Fruit fly (Drosophila melanogaster) whole organism, embryonic: Measurements from ENCODE around the gene lbl.

Source experiments
- Atf-2 ChIP-seq: fragments of 200-800 bp; sonication (Bioruptor generic); optimal IDR thresholded peaks from 2 replicates; lab custom pipeline; 2016; ENCODE audit warnings: missing biosample characterization, missing genetic modification characterization
- B-H1 ChIP-seq: fragments of 200-800 bp; sonication (Bioruptor generic); IDR thresholded peaks from 3 replicates; pipeline ENCODE4 v1.3.6; 2022; ENCODE audit warnings: missing biosample characterization, missing genetic modification characterization
- B-H2 ChIP-seq: fragments of 200-800 bp; sonication (Bioruptor generic); optimal IDR thresholded peaks from 2 replicates; lab custom pipeline; 2018; ENCODE audit warnings: missing biosample characterization, mild to moderate bottlenecking, missing genetic modification characterization
- BtbVII ChIP-seq: fragments of 200-800 bp; sonication (Bioruptor generic); optimal IDR thresholded peaks from 3 replicates; lab custom pipeline; 2017; ENCODE audit warnings: missing biosample characterization, mild to moderate bottlenecking, missing genetic modification characterization
- CG1024 ChIP-seq: fragments of 200-800 bp; sonication (Bioruptor generic); IDR thresholded peaks from 2 replicates; pipeline ENCODE4 v1.3.6; 2022; ENCODE audit warnings: missing biosample characterization, missing genetic modification characterization
- CG10462 ChIP-seq: fragments of 200-800 bp; sonication (Bioruptor generic); optimal IDR thresholded peaks from 2 replicates; lab custom pipeline; 2016; ENCODE audit warnings: missing biosample characterization, missing genetic modification characterization
- CG14667 ChIP-seq: fragments of 200-800 bp; sonication (Bioruptor generic); IDR thresholded peaks from 2 replicates; pipeline ENCODE4 v1.3.6; 2022; ENCODE audit warnings: missing biosample characterization, missing genetic modification characterization
- CG14965 ChIP-seq: fragments of 200-800 bp; sonication (Bioruptor generic); optimal IDR thresholded peaks from 2 replicates; lab custom pipeline; 2016; ENCODE audit warnings: missing biosample characterization, missing genetic modification characterization, borderline replicate concordance
- CG16813 ChIP-seq: fragments of 200-800 bp; sonication (Bioruptor generic); IDR thresholded peaks from 3 replicates; pipeline ENCODE4 v1.3.6; 2022; ENCODE audit warnings: missing biosample characterization, missing genetic modification characterization; ENCODE audit not compliant: partially characterized antibody
- CG18619 ChIP-seq: fragments of 200-800 bp; sonication (Bioruptor generic); optimal IDR thresholded peaks from 3 replicates; lab custom pipeline; 2017; ENCODE audit warnings: missing biosample characterization, mild to moderate bottlenecking, missing genetic modification characterization
- CG32772 ChIP-seq: fragments of 200-800 bp; sonication (Bioruptor generic); IDR thresholded peaks from 2 replicates; pipeline ENCODE4 v1.3.6; 2022; ENCODE audit warnings: missing biosample characterization, missing genetic modification characterization
- CG33213 ChIP-seq: fragments of 200-800 bp; sonication (Bioruptor generic); optimal IDR thresholded peaks from 3 replicates; lab custom pipeline; 2016; ENCODE audit warnings: missing biosample characterization, missing genetic modification characterization
- CG34224 ChIP-seq: fragments of 200-800 bp; sonication (Bioruptor generic); IDR thresholded peaks from 3 replicates; pipeline ENCODE4 v1.3.6; 2022; ENCODE audit warnings: missing biosample characterization, missing genetic modification characterization; ENCODE audit not compliant: partially characterized antibody
- CG4707 ChIP-seq: fragments of 200-800 bp; sonication (Bioruptor generic); optimal IDR thresholded peaks from 2 replicates; lab custom pipeline; 2018; ENCODE audit warnings: missing biosample characterization, mild to moderate bottlenecking, missing genetic modification characterization, moderate library complexity
- CG5180 ChIP-seq: fragments of 200-800 bp; sonication (Bioruptor generic); optimal IDR thresholded peaks from 3 replicates; lab custom pipeline; 2017; ENCODE audit warnings: missing biosample characterization, missing genetic modification characterization, mild to moderate bottlenecking, moderate library complexity, missing genetic modification reagents
- CG5245 ChIP-seq: fragments of 200-800 bp; sonication (Bioruptor generic); optimal IDR thresholded peaks from 3 replicates; lab custom pipeline; 2016; ENCODE audit warnings: missing biosample characterization, missing genetic modification characterization
- CG6175 ChIP-seq: fragments of 200-800 bp; sonication (Bioruptor generic); IDR thresholded peaks from 3 replicates; pipeline ENCODE4 v1.3.6; 2022; ENCODE audit warnings: missing biosample characterization, missing genetic modification characterization
- CG6254 ChIP-seq: fragments of 200-800 bp; sonication (Bioruptor generic); optimal IDR thresholded peaks from 3 replicates; lab custom pipeline; 2017; ENCODE audit warnings: mild to moderate bottlenecking, missing biosample characterization, missing genetic modification reagents, missing genetic modification characterization
- CG6654 ChIP-seq: fragments of 200-800 bp; sonication (Bioruptor generic); optimal IDR thresholded peaks from 2 replicates; lab custom pipeline; 2017; ENCODE audit warnings: missing biosample characterization, mild to moderate bottlenecking, missing genetic modification characterization
- CG7271 ChIP-seq: fragments of 200-800 bp; sonication (Bioruptor generic); optimal IDR thresholded peaks from 2 replicates; lab custom pipeline; 2018; ENCODE audit warnings: missing biosample characterization, mild to moderate bottlenecking, missing genetic modification characterization, moderate library complexity
- CG8924 ChIP-seq: fragments of 200-800 bp; optimal IDR thresholded peaks from 3 replicates; lab custom pipeline; 2019; ENCODE audit warnings: missing biosample characterization, mild to moderate bottlenecking, missing genetic modification characterization, moderate library complexity
- Dbx ChIP-seq: fragments of 200-800 bp; sonication (Bioruptor generic); IDR thresholded peaks from 3 replicates; pipeline ENCODE4 v1.3.6; 2022; ENCODE audit warnings: missing biosample characterization, missing genetic modification characterization
- Dek ChIP-seq: fragments of 200-800 bp; sonication (Bioruptor generic); optimal IDR thresholded peaks from 3 replicates; lab custom pipeline; 2019; ENCODE audit warnings: missing biosample characterization, mild to moderate bottlenecking, missing genetic modification characterization, moderate library complexity
- ERR ChIP-seq: fragments of 200-800 bp; sonication (Bioruptor generic); optimal IDR thresholded peaks from 2 replicates; lab custom pipeline; 2016; ENCODE audit warnings: missing biosample characterization, missing genetic modification characterization
- H2.0 ChIP-seq: fragments of 200-800 bp; sonication (Bioruptor generic); IDR thresholded peaks from 2 replicates; pipeline ENCODE4 v1.3.6; 2022; ENCODE audit warnings: missing biosample characterization, missing genetic modification characterization
- HLH3B ChIP-seq: fragments of 200-800 bp; sonication (Bioruptor generic); IDR thresholded peaks from 2 replicates; pipeline ENCODE4 v1.3.6; 2022; ENCODE audit warnings: missing biosample characterization, missing genetic modification characterization
- Med ChIP-seq: fragments of 200-800 bp; sonication (Bioruptor generic); peaks from one replicate; lab custom pipeline; 2016; ENCODE audit warnings: missing biosample characterization, missing genetic modification characterization, mild to moderate bottlenecking, inconsistent platforms, moderate library complexity
- NC2β ChIP-seq: fragments of 200-800 bp; sonication (Bioruptor generic); optimal IDR thresholded peaks from 2 replicates; lab custom pipeline; 2016; ENCODE audit warnings: missing biosample characterization, missing genetic modification characterization
- NFAT ChIP-seq: fragments of 200-800 bp; sonication (Bioruptor generic); IDR thresholded peaks from 2 replicates; pipeline ENCODE4 v1.3.6; 2022; ENCODE audit warnings: missing biosample characterization, missing genetic modification characterization
- Oaz ChIP-seq: fragments of 200-800 bp; sonication (Bioruptor generic); IDR thresholded peaks from 2 replicates; pipeline ENCODE4 v1.3.6; 2022; ENCODE audit warnings: missing biosample characterization, missing genetic modification characterization
- Rfx ChIP-seq: fragments of 200-800 bp; sonication (Bioruptor generic); IDR thresholded peaks from 2 replicates; pipeline ENCODE4 v1.3.6; 2022; ENCODE audit warnings: missing biosample characterization, missing genetic modification characterization
- Usf ChIP-seq: fragments of 200-800 bp; sonication (Bioruptor generic); optimal IDR thresholded peaks from 2 replicates; lab custom pipeline; 2017; ENCODE audit warnings: missing genotype, missing biosample characterization, missing genetic modification characterization
- aop ChIP-seq: fragments of 200-800 bp; sonication (Bioruptor generic); IDR thresholded peaks from 2 replicates; pipeline ENCODE4 v1.3.6; 2022; ENCODE audit warnings: missing biosample characterization, missing genetic modification characterization
- bsh ChIP-seq, 2 experiments: fragments of 200-800 bp; sonication (Bioruptor generic); optimal IDR thresholded peaks; 2 replicates each; lab custom pipeline; 2017 to 2018; ENCODE audit warnings: mild to moderate bottlenecking in 2 of 2, missing biosample characterization in 2 of 2, missing genetic modification characterization in 2 of 2, moderate library complexity in 1 of 2
- cg ChIP-seq: fragments of 200-800 bp; sonication (Bioruptor generic); optimal IDR thresholded peaks from 3 replicates; lab custom pipeline; 2019; ENCODE audit warnings: missing biosample characterization, mild to moderate bottlenecking, missing genetic modification characterization, moderate library complexity
- chm ChIP-seq: fragments of 200-800 bp; sonication (Bioruptor generic); IDR thresholded peaks from 2 replicates; pipeline ENCODE4 v1.3.6; 2022; ENCODE audit warnings: missing biosample characterization, missing genetic modification characterization
- esg ChIP-seq: fragments of 200-800 bp; sonication (Bioruptor generic); conservative IDR thresholded peaks from 2 replicates; pipeline ENCODE4 v1.3.6; 2022; ENCODE audit warnings: missing biosample characterization, missing genetic modification characterization
- exex ChIP-seq: fragments of 200-800 bp; sonication (Bioruptor generic); optimal IDR thresholded peaks from 4 replicates; lab custom pipeline; 2018; ENCODE audit warnings: missing biosample characterization, mild to moderate bottlenecking, missing genetic modification characterization, moderate library complexity
- kni ChIP-seq: fragments of 200-800 bp; sonication (Bioruptor generic); optimal IDR thresholded peaks from 3 replicates; lab custom pipeline; 2017; ENCODE audit warnings: mild to moderate bottlenecking, missing biosample characterization, missing genetic modification reagents, missing genetic modification characterization
- lilli ChIP-seq: fragments of 200-800 bp; sonication (Bioruptor generic); optimal IDR thresholded peaks from 3 replicates; lab custom pipeline; 2016; ENCODE audit warnings: missing biosample characterization, missing genetic modification characterization
- lola ChIP-seq, 3 experiments: fragments of >200 bp in 2 of 3; fragments of 200-800 bp in 1 of 3; sonication (Bioruptor generic) in 1 of 3; optimal IDR thresholded peaks; 2 replicates each; lab custom pipeline; 2017 to 2019; ENCODE audit warnings: missing biosample characterization in 3 of 3, missing genetic modification characterization in 3 of 3, mild to moderate bottlenecking in 1 of 3, moderate library complexity in 1 of 3
- mam ChIP-seq: fragments of 200-800 bp; sonication (Bioruptor generic); optimal IDR thresholded peaks from 3 replicates; lab custom pipeline; 2016; ENCODE audit warnings: missing biosample characterization, missing genetic modification characterization
- nom ChIP-seq: fragments of 200-800 bp; sonication (Bioruptor generic); optimal IDR thresholded peaks from 2 replicates; lab custom pipeline; 2017; ENCODE audit warnings: missing biosample characterization, missing genetic modification characterization, mild to moderate bottlenecking, moderate library complexity, missing genetic modification reagents
- otp ChIP-seq: fragments of 200-800 bp; sonication (Bioruptor generic); IDR thresholded peaks from 3 replicates; pipeline ENCODE4, ENCODE4 v1.3.6; 2022; ENCODE audit warnings: missing biosample characterization, missing genetic modification characterization
- psq ChIP-seq: fragments of 200-800 bp; sonication (Bioruptor generic); optimal IDR thresholded peaks from 2 replicates; lab custom pipeline; 2017; ENCODE audit warnings: missing biosample characterization, missing genetic modification characterization
- sima ChIP-seq: fragments of 200-800 bp; sonication (Bioruptor generic); optimal IDR thresholded peaks from 2 replicates; lab custom pipeline; 2016; ENCODE audit warnings: missing biosample characterization, missing genetic modification characterization
- sqz ChIP-seq: fragments of 200-800 bp; sonication (Bioruptor generic); optimal IDR thresholded peaks from 3 replicates; lab custom pipeline; 2018; ENCODE audit warnings: missing biosample characterization, mild to moderate bottlenecking, missing genetic modification characterization
- stc ChIP-seq: fragments of 200-800 bp; sonication (Bioruptor generic); IDR thresholded peaks from 2 replicates; pipeline ENCODE4 v1.3.6; 2022; ENCODE audit warnings: missing biosample characterization, missing genetic modification characterization
- ttk ChIP-seq: fragments of 200-800 bp; sonication (Bioruptor generic); IDR thresholded peaks from 2 replicates; pipeline ENCODE4 v2.1.2; 2022; ENCODE audit warnings: missing biosample characterization, missing genetic modification characterization
- wek ChIP-seq: fragments of 200-800 bp; sonication (Bioruptor generic); optimal IDR thresholded peaks from 3 replicates; lab custom pipeline; 2018; ENCODE audit warnings: missing biosample characterization, mild to moderate bottlenecking, missing genetic modification characterization, moderate library complexity
- yki ChIP-seq: fragments of >200 bp; optimal IDR thresholded peaks from 3 replicates; lab custom pipeline; 2018

lbl gene

dm6 chr3R:21365262-21365661 is 68.7 kb downstream of the lbl start (continued):
- peak; percentile 92 for TF ChIP-seq CG14667 (GFP tag; lab: Robert Waterston, UW)
- peak; percentile 98 for TF ChIP-seq lilli (GFP tag; lab: Kevin White, UChicago)
- TF ChIP-seq HLH3B (GFP tag; lab: Robert Waterston, UW), result peak; percentile 87
- TF ChIP-seq NFAT (GFP tag; lab: Robert Waterston, UW), result peak; percentile 89
- TF ChIP-seq CG16813, result no peak
- peak; percentile 98 for TF ChIP-seq Med (GFP tag; lab: Kevin White, UChicago)
- no peak for TF ChIP-seq CG14965 (GFP tag; lab: Kevin White, UChicago)
- TF ChIP-seq CG10462 (GFP tag; lab: Kevin White, UChicago), result peak; percentile 92
- peak; percentile 93 for TF ChIP-seq Dbx
- TF ChIP-seq CG32772, result peak; percentile 91
- TF ChIP-seq CG18619, result peak; percentile 97
- peak; percentile 93 for TF ChIP-seq esg (GFP tag; lab: Robert Waterston, UW)
- peak; percentile 93 for TF ChIP-seq Atf-2 (GFP tag; lab: Kevin White, UChicago)
- no peak for TF ChIP-seq yki (lab: Kevin White, UChicago)
- TF ChIP-seq CG33213 (GFP tag; lab: Kevin White, UChicago), result peak; percentile 86
- peak; percentile 76; the same call in 2 of the 3 replicates for TF ChIP-seq otp
- peak; percentile 79 for TF ChIP-seq psq (GFP tag; lab: Kevin White, UChicago)
- peak; percentile 91 for TF ChIP-seq nom (GFP tag; lab: Kevin White, UChicago)
- peak; percentile 90 for TF ChIP-seq stc (GFP tag; lab: Robert Waterston, UW)
- peak; percentile 96 for TF ChIP-seq Rfx
- TF ChIP-seq CG5245 (GFP tag; lab: Kevin White, UChicago), result peak; percentile 92
- TF ChIP-seq wek (GFP tag; lab: Kevin White, UChicago), result peak; percentile 70
- TF ChIP-seq CG7271 (tag; lab: Kevin White, UChicago), result peak; percentile 70
- TF ChIP-seq CG6175, result peak; percentile 89
- TF ChIP-seq CG4707 (GFP tag; lab: Kevin White, UChicago), result peak; percentile 83
- TF ChIP-seq H2.0 (GFP tag; lab: Robert Waterston, UW), result peak; percentile 85
- TF ChIP-seq sima (GFP tag; lab: Kevin White, UChicago), result no peak
- TF ChIP-seq ttk (GFP tag; lab: Robert Waterston, UW), result peak; percentile 86
- peak; percentile 82 for TF ChIP-seq CG6654 (GFP tag; lab: Kevin White, UChicago)
- peak; percentile 75 for TF ChIP-seq B-H1 (GFP tag; lab: Robert Waterston, UW)
- no peak for TF ChIP-seq exex (tag; lab: Kevin White, UChicago)
- peak; percentile 94 for TF ChIP-seq kni
- no peak for TF ChIP-seq CG34224 (GFP tag; lab: Robert Waterston, UW)
- TF ChIP-seq chm (GFP tag; lab: Robert Waterston, UW), result no peak
- peak; percentile 87 for TF ChIP-seq sqz (GFP tag; lab: Kevin White, UChicago)
- peak; percentile 75 for TF ChIP-seq CG6254 (GFP tag; lab: Kevin White, UChicago)
- TF ChIP-seq CG1024 (GFP tag; lab: Robert Waterston, UW), result peak; percentile 49; the same call in 1 of the 2 replicates
- TF ChIP-seq ERR (GFP tag; lab: Kevin White, UChicago), result peak; percentile 81
- no peak for TF ChIP-seq cg (GFP tag; lab: Kevin White, UChicago)
- peak; percentile 94 for TF ChIP-seq BtbVII (GFP tag; lab: Kevin White, UChicago)
- TF ChIP-seq lola (GFP tag; optimal IDR thresholded peaks at IDR 0.05; lab: Kevin White, UChicago), result peak in 1 of 3 experiments; percentile 93
- peak; percentile 96 for TF ChIP-seq CG8924
- TF ChIP-seq Usf (GFP tag; lab: Kevin White, UChicago), result peak; percentile 94
- peak; percentile 86 to 90 for TF ChIP-seq bsh (GFP tag; optimal IDR thresholded peaks at IDR 0.05; lab: Kevin White, UChicago)
- peak; percentile 95 for TF ChIP-seq Dek (tag; lab: Kevin White, UChicago)
- TF ChIP-seq CG5180 (GFP tag; lab: Kevin White, UChicago), result peak; percentile 81
- peak; percentile 88 for TF ChIP-seq NC2β (GFP tag; lab: Kevin White, UChicago)
- TF ChIP-seq aop, result no peak
- TF ChIP-seq mam (GFP tag; lab: Kevin White, UChicago), result peak; percentile 98
- TF ChIP-seq Oaz, result peak; percentile 87
- TF ChIP-seq B-H2 (GFP tag; lab: Kevin White, UChicago), result peak; percentile 97
